Fruit fly (Drosophila melanogaster) whole organism, wandering third instar larva: ENCODE measurements around the gene Elp5.

Source experiments
- Abd-B ChIP-seq: fragments of >200 bp; optimal IDR thresholded peaks from 2 replicates; lab custom pipeline; 2017; ENCODE audit warnings: missing biosample characterization, missing genetic modification characterization
- CG32264 ChIP-seq: fragments of 200-800 bp; sonication (Bioruptor generic); optimal IDR thresholded peaks from 2 replicates; lab custom pipeline; 2016; ENCODE audit warnings: missing biosample characterization, missing genetic modification characterization
- CrebA ChIP-seq: fragments of 200-800 bp; sonication (Bioruptor generic); optimal IDR thresholded peaks from 2 replicates; lab custom pipeline; 2016; ENCODE audit warnings: missing biosample characterization, mild to moderate bottlenecking, missing genetic modification characterization, borderline replicate concordance
- Dfd ChIP-seq: fragments of >200 bp; optimal IDR thresholded peaks from 2 replicates; lab custom pipeline; 2017; ENCODE audit warnings: missing biosample characterization, missing genetic modification characterization
- Dif ChIP-seq: fragments of 200-275, 200-300 bp; sonication (Bioruptor generic); optimal IDR thresholded peaks from 2 replicates; lab custom pipeline; 2018; ENCODE audit warnings: missing biosample characterization, missing genetic modification characterization; ENCODE audit not compliant: partially characterized antibody
- HLH106 ChIP-seq: fragments of 200-800 bp; optimal IDR thresholded peaks from 3 replicates; lab custom pipeline; 2019; ENCODE audit warnings: missing biosample characterization, mild to moderate bottlenecking, missing genetic modification characterization, moderate library complexity
- Hnf4 ChIP-seq: fragments of 200-800 bp; sonication (Bioruptor generic); optimal IDR thresholded peaks from 2 replicates; lab custom pipeline; 2016; ENCODE audit warnings: missing biosample characterization, mild to moderate bottlenecking, missing genetic modification characterization
- Hr78 ChIP-seq: fragments of >200 bp; optimal IDR thresholded peaks from 2 replicates; lab custom pipeline; 2017; ENCODE audit warnings: missing biosample characterization, missing genetic modification characterization
- Hr83 ChIP-seq: fragments of 200-300 bp; sonication (Bioruptor generic); optimal IDR thresholded peaks from 2 replicates; lab custom pipeline; 2016; ENCODE audit warnings: missing biosample characterization, mild to moderate bottlenecking, missing genetic modification characterization, moderate library complexity; ENCODE audit not compliant: poor library complexity, severe bottlenecking
- Jra ChIP-seq: sonication (Bioruptor generic); optimal IDR thresholded peaks from 2 replicates; lab custom pipeline; 2016; ENCODE audit warnings: missing biosample characterization, missing genetic modification characterization
- Myc ChIP-seq: fragments of >200 bp; optimal IDR thresholded peaks from 2 replicates; lab custom pipeline; 2017
- N ChIP-seq: fragments of >200 bp; optimal IDR thresholded peaks from 2 replicates; lab custom pipeline; 2018; ENCODE audit warnings: missing biosample characterization, missing external identifiers, missing genetic modification characterization
- OdsH ChIP-seq: fragments of 200-800 bp; sonication (Bioruptor generic); optimal IDR thresholded peaks from 2 replicates; lab custom pipeline; 2016; ENCODE audit warnings: missing biosample characterization, mild to moderate bottlenecking, missing genetic modification characterization
- Rel ChIP-seq, 2 experiments: fragments of 200-800 bp; sonication (Bioruptor generic) in 1 of 2; optimal IDR thresholded peaks; 2 replicates in 1 of 2; 3 replicates in 1 of 2; lab custom pipeline; 2016 to 2019; ENCODE audit warnings: mild to moderate bottlenecking in 2 of 2, missing biosample characterization in 2 of 2, missing genetic modification characterization in 2 of 2, moderate library complexity in 1 of 2
- Sp1 ChIP-seq: fragments of 200-800 bp; sonication (Bioruptor generic); optimal IDR thresholded peaks from 3 replicates; lab custom pipeline; 2019; ENCODE audit warnings: missing biosample characterization, mild to moderate bottlenecking, missing genetic modification characterization, moderate library complexity
- Vsx2 ChIP-seq: fragments of 200-300, 225-300 bp; sonication (Bioruptor generic); optimal IDR thresholded peaks from 2 replicates; lab custom pipeline; 2018; ENCODE audit warnings: missing biosample characterization, missing genetic modification characterization; ENCODE audit not compliant: partially characterized antibody
- dl ChIP-seq, 2 experiments: fragments of 175-275, 200-275 bp in 1 of 2; fragments of 200-275 bp in 1 of 2; sonication (Bioruptor generic); optimal IDR thresholded peaks; lab custom pipeline; 2018; ENCODE audit warnings: mild to moderate bottlenecking in 2 of 2, missing biosample characterization in 2 of 2, missing genetic modification characterization in 2 of 2, moderate library complexity in 2 of 2; ENCODE audit not compliant: partially characterized antibody in 2 of 2, insufficient read depth in 1 of 2
- dmrt93B ChIP-seq: fragments of 200-800 bp; sonication (Bioruptor generic); optimal IDR thresholded peaks from 2 replicates; lab custom pipeline; 2018; ENCODE audit warnings: missing biosample characterization, mild to moderate bottlenecking, missing genetic modification characterization
- dsf ChIP-seq: sonication (Bioruptor generic); optimal IDR thresholded peaks from 2 replicates; lab custom pipeline; 2016; ENCODE audit warnings: missing biosample characterization, missing genetic modification characterization, borderline replicate concordance
- ey ChIP-seq: fragments of 200-800 bp; sonication (Bioruptor generic); optimal IDR thresholded peaks from 2 replicates; lab custom pipeline; 2016; ENCODE audit warnings: missing biosample characterization, missing genetic modification characterization
- foxo ChIP-seq, 2 experiments: fragments of 200-800 bp; sonication (Bioruptor generic); optimal IDR thresholded peaks; 2 replicates in 1 of 2; 3 replicates in 1 of 2; lab custom pipeline; 2016 to 2017; ENCODE audit warnings: missing biosample characterization in 2 of 2, missing genetic modification characterization in 2 of 2
- h ChIP-seq: fragments of 200-800 bp; sonication (Bioruptor generic); optimal IDR thresholded peaks from 3 replicates; lab custom pipeline; 2016; ENCODE audit warnings: missing biosample characterization, mild to moderate bottlenecking, missing genetic modification characterization
- lola ChIP-seq: fragments of >200 bp; optimal IDR thresholded peaks from 2 replicates; lab custom pipeline; 2017; ENCODE audit warnings: missing biosample characterization, missing genetic modification characterization
- pan ChIP-seq: fragments of >200 bp; optimal IDR thresholded peaks from 2 replicates; lab custom pipeline; 2017
- psq ChIP-seq: fragments of 200-800 bp; sonication (Bioruptor generic); optimal IDR thresholded peaks from 3 replicates; lab custom pipeline; 2017; ENCODE audit warnings: missing biosample characterization, mild to moderate bottlenecking, missing genetic modification characterization, moderate library complexity
- sage ChIP-seq: fragments of 200-800 bp; sonication (Bioruptor generic); optimal IDR thresholded peaks from 2 replicates; lab custom pipeline; 2016; ENCODE audit warnings: missing biosample characterization, mild to moderate bottlenecking, missing genetic modification characterization
- tai ChIP-seq: sonication (Bioruptor generic); optimal IDR thresholded peaks from 2 replicates; lab custom pipeline; 2016; ENCODE audit warnings: missing biosample characterization, missing genetic modification characterization
- usp ChIP-seq: fragments of >200 bp; optimal IDR thresholded peaks from 2 replicates; lab custom pipeline; 2017; ENCODE audit warnings: missing biosample characterization, missing genetic modification characterization
- woc ChIP-seq: sonication (Bioruptor generic); optimal IDR thresholded peaks from 2 replicates; lab custom pipeline; 2016; ENCODE audit warnings: missing biosample characterization, mild to moderate bottlenecking, missing genetic modification characterization

Gene Elp5

DNA sequence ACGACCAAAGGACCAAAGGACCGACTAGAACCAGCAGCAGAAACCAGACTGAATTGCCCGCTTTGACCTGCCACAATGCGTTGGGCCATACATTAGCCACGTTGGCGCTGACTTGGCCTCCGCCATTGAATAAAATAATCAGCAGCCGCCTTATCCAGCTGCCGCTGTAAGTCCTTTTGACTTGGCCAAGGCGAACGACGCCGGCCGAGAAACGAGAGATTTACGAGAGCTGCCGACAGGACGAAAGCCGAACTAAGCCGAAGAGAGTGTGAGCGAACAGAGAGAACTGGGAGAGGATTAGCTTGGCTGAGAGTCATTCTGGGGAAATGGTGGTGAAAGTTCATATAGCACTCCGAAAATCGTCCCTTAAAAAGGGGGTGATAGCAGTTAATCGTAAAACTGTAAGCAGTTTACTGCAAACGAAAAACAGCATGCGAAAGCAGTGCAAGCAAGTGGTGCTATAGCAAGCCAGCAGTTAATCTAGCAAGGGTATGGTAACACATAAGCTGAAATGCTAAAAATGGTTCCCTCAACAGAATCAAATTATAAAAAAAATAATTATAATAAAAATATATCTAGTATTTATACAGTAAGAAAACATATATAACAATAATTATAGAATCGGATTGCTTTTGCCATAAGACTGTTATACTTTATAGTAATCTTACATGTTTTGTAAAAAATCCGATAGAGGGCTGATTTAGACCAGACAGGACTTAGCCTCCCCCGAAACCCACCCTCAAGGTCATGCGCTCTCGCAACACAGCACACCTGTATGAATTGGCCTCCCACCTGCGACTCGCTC lies 28.7 kb upstream of the Elp5 start:
- TF ChIP-seq psq (GFP tag; lab: Kevin White, UChicago) (no peak), Myc (lab: Kevin White, UChicago) (peak; percentile 46)

DNA sequence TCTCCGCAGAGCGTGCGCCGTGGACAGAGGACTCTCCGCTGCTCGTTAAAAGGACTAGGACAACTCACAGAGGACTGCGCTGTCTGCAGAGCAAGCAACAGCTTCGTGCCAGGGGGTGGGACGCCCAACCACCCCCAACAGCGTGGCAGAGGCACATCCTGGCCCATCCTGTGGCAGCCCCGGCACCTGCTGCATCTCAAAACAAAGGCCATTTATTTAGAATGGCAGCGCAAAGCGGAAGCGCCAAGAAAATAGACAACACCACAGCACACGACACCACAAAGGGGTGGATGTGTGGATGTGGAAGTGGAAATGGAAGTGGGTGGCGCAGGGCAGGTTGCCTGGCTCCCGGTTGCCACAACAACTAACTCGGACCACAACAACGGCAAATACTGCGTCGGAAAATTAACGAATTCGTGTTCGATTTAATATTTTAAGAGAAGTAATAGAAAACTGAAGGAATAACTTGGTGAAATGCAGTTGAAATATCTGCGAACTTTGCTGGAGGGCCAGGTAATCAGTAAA lies 28.0 kb upstream of the Elp5 start, which contains the start of gene Oseg2:
Oseg2 (plus strand) TSS at position 475 of the 525 bp plus-strand sequence.
- peak; percentile 25 for TF ChIP-seq Dif (GFP tag; lab: Kevin White, UChicago)
- TF ChIP-seq woc (GFP tag; lab: Kevin White, UChicago), result no peak
- TF ChIP-seq dl (GFP tag; optimal IDR thresholded peaks at IDR 0.05; lab: Kevin White, UChicago; ENCODE audit: insufficient read depth in 1 of 2, partially characterized antibody in 2 of 2), result peak in 1 of 2 experiments; percentile 29

DNA sequence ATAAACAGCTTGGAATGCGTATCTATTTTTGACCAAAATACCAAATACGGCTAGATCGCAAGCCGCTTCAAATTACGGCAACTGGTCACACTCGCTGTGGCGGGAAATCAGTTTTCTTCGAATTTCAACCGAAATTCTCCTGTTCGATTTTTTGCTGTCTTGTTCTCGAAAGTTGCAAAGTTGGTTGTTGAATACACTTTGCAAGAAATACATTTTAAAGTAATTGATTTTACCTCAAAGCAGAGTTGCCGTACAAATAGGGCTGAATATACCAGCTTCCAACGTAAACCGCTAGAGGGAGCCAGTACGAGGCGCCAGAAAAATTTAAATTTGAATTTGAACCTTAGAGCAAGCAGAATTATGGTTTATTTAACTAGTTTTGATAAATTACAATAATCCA lies 20.2 kb upstream of the Elp5 start, which contains the start of gene CG9018:
CG9018 (minus strand) TSS at position 43 of the 400 bp plus-strand sequence.
- TF ChIP-seq foxo (GFP tag; optimal IDR thresholded peaks at IDR 0.05; lab: Kevin White, UChicago) (peak in 1 of 2 experiments; percentile 3), OdsH (GFP tag; lab: Kevin White, UChicago) (no peak), Myc (lab: Kevin White, UChicago) (peak; percentile 62), Hr83 (GFP tag; lab: Kevin White, UChicago) (peak; percentile 12), N (GFP tag; lab: Kevin White, UChicago) (no peak)

DNA sequence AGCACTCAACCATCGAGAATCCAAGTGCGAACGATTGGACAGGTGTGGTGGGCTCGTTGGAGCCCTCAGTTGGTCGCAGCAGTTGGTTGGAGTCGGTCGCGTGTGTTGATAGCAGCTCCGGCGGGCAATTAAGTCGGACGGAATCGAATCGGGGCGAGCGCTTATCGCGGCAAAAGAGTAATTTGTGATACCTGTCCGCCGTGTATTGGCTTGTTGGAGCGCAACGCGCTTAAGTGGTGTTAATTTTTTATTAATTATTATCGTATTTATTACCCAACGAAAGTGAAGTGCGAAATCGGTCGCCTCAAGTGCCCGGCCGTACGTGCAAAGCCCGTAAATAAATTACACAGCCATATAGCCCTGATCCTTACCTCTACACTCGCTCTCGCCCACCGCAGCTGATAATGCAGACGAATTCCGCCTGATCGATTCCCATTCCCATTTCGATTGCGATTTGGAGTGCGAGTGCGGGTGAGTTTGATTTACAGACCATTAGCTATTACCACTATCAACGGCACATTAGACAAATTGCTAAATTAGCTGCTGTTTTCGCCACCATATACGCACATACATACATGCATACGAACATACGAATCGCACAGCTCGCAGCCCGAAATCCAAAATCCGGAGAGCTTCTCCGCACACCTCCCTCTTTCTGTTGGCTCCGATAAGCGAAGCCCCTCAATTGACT lies 19.6 kb upstream of the Elp5 start, which contains the start of gene ACXD:
ACXD (plus strand) TSS at position 66 of the 691 bp plus-strand sequence.
- TF ChIP-seq woc (GFP tag; lab: Kevin White, UChicago), result no peak
- TF ChIP-seq Dif (GFP tag; lab: Kevin White, UChicago), result peak; percentile 26
- TF ChIP-seq Abd-B (GFP tag; lab: Kevin White, UChicago), result no peak
- no peak for TF ChIP-seq foxo (GFP tag; optimal IDR thresholded peaks at IDR 0.05; lab: Kevin White, UChicago)
- no peak for TF ChIP-seq Hnf4 (GFP tag; lab: Kevin White, UChicago)
- TF ChIP-seq dsf (GFP tag; lab: Kevin White, UChicago), result no peak
- no peak for TF ChIP-seq Rel (GFP tag; optimal IDR thresholded peaks at IDR 0.05; lab: Kevin White, UChicago)
- peak; percentile 85 for TF ChIP-seq Rel (tag; optimal IDR thresholded peaks at IDR 0.05; lab: Kevin White, UChicago)
- TF ChIP-seq lola (GFP tag; lab: Kevin White, UChicago), result no peak
- TF ChIP-seq Hr78 (GFP tag; lab: Kevin White, UChicago), result no peak
- TF ChIP-seq tai, result no peak
- TF ChIP-seq Hr83 (GFP tag; lab: Kevin White, UChicago), result peak; percentile 27
- no peak for TF ChIP-seq usp
- peak; percentile 58 for TF ChIP-seq h (GFP tag; lab: Kevin White, UChicago)
- TF ChIP-seq CG32264, result no peak
- TF ChIP-seq pan (lab: Kevin White, UChicago), result no peak
- no peak for TF ChIP-seq CrebA
- no peak for TF ChIP-seq HLH106
- TF ChIP-seq Vsx2 (GFP tag; lab: Kevin White, UChicago), result peak; percentile 35
- TF ChIP-seq Jra (GFP tag; lab: Kevin White, UChicago), result no peak
- TF ChIP-seq dmrt93B, result no peak
- TF ChIP-seq Sp1 (GFP tag; lab: Kevin White, UChicago), result no peak

DNA sequence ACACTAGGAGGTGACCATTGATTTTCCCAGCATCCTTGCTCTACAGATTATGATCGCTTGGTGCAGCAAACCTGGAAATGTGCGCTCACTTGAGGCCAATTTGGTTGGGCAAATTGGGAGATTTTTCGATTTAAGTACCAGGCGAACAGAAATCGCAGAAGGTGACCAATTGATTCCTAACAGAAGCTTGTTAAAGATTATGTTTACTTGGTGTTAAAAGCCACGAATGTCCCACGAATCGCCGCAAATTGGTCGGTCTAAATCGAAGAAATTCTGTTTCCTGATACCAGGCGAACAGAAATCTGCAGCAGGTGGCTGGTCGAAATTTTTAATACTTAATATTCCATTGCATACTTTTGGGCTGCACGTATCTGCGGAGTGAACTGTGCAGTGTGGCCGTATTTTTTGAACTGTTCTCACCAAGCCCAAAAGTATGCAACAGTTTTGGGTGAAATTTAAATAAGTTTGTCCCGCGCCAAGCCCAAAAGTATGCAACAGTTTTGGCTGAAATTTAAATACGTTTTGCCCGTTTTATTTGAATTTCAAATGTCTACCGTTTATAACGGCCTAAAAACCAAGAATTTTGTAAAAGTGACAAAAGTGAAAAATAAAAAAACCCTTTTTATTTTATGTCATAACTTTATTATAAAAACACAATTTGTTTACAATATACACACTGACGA lies 13.3 kb upstream of the Elp5 start, which contains the start of gene CG32301:
CG32301 (plus strand) TSS at position 633 of the 683 bp plus-strand sequence.
- TF ChIP-seq sage (GFP tag; lab: Kevin White, UChicago) (no peak), psq (GFP tag; lab: Kevin White, UChicago) (no peak), Dfd (GFP tag; lab: Kevin White, UChicago) (no peak), dsf (GFP tag; lab: Kevin White, UChicago) (no peak), foxo (GFP tag; optimal IDR thresholded peaks at IDR 0.05; lab: Kevin White, UChicago) (no peak), Myc (lab: Kevin White, UChicago) (peak; percentile 96), CrebA (no peak), Hnf4 (GFP tag; lab: Kevin White, UChicago) (no peak), CG32264 (no peak), Hr78 (GFP tag; lab: Kevin White, UChicago) (no peak), woc (GFP tag; lab: Kevin White, UChicago) (no peak), Sp1 (GFP tag; lab: Kevin White, UChicago) (no peak), Vsx2 (GFP tag; lab: Kevin White, UChicago) (peak; percentile 46), N (GFP tag; lab: Kevin White, UChicago) (peak; percentile 15), ey (GFP tag; lab: Kevin White, UChicago) (no peak), pan (lab: Kevin White, UChicago) (no peak)
- TF ChIP-seq, all 38 proteins: peak for 3
